Worm (Caenorhabditis elegans) whole organism, L2 larva: ENCODE measurements around the gene arv-1.
"Not testable (repeated sequence)": the region's sequence is repeated elsewhere in the genome, so short reads cannot be mapped to it uniquely, and the experiment has no call there.

Experiments used
- C34F6.9 ChIP-seq: fragments of 150-350 bp; optimal IDR thresholded peaks from 2 replicates; lab custom pipeline; 2014; ENCODE audit warnings: missing biosample characterization, missing genetic modification characterization
- F13H6.1 ChIP-seq: sonication (generic microtip); optimal IDR thresholded peaks from 2 replicates; lab custom pipeline; 2016; ENCODE audit warnings: missing genetic modification characterization, missing compliant biosample characterization
- R02D3.7 ChIP-seq: fragments of 150-350 bp; optimal IDR thresholded peaks from 2 replicates; lab custom pipeline; 2014; ENCODE audit warnings: missing biosample characterization, missing genetic modification characterization
- Y55F3AM.14 ChIP-seq: fragments of 200-800 bp; sonication (Bioruptor generic); optimal IDR thresholded peaks from 2 replicates; lab custom pipeline; 2018; ENCODE audit warnings: mild to moderate bottlenecking, missing genetic modification characterization, missing compliant biosample characterization
- ZK546.5 ChIP-seq: sonication (generic microtip); optimal IDR thresholded peaks from 2 replicates; lab custom pipeline; 2017; ENCODE audit warnings: missing biosample characterization, missing genetic modification characterization
- aly-2 ChIP-seq: fragments of 150-350 bp; optimal IDR thresholded peaks from 2 replicates; lab custom pipeline; 2014; ENCODE audit warnings: missing biosample characterization, missing genetic modification characterization
- ama-1 ChIP-seq: fragments of 150-350 bp; optimal IDR thresholded peaks from 2 replicates; lab custom pipeline; 2018; ENCODE audit warnings: inconsistent platforms
- blmp-1 ChIP-seq: sonication (generic microtip); optimal IDR thresholded peaks from 2 replicates; lab custom pipeline; 2017; ENCODE audit warnings: missing genetic modification characterization, mild to moderate bottlenecking, missing compliant biosample characterization, antibody characterized with exemption, moderate library complexity; ENCODE audit not compliant: insufficient read depth
- ceh-82 ChIP-seq: fragments of 150-350 bp; optimal IDR thresholded peaks from 2 replicates; lab custom pipeline; 2014; ENCODE audit warnings: missing biosample characterization, missing genetic modification characterization
- crh-2 ChIP-seq: sonication (generic microtip); optimal IDR thresholded peaks from 2 replicates; lab custom pipeline; 2017; ENCODE audit warnings: missing biosample characterization, missing genetic modification characterization
- dmd-4 ChIP-seq: sonication (generic microtip); optimal IDR thresholded peaks from 2 replicates; lab custom pipeline; 2017; ENCODE audit warnings: missing biosample characterization, missing genetic modification characterization
- egl-27 ChIP-seq: sonication (generic microtip); optimal IDR thresholded peaks from 3 replicates; lab custom pipeline; 2017; ENCODE audit warnings: missing biosample characterization, missing genetic modification reagents, missing genetic modification characterization
- gmeb-1 ChIP-seq: fragments of 150-350 bp; optimal IDR thresholded peaks from 2 replicates; lab custom pipeline; 2014; ENCODE audit warnings: missing biosample characterization, missing genetic modification characterization
- lin-39 ChIP-seq: fragments of 150-350 bp; optimal IDR thresholded peaks from 2 replicates; lab custom pipeline; 2014; ENCODE audit warnings: missing biosample characterization, missing genetic modification reagents, missing genetic modification characterization
- lsy-2 ChIP-seq, 2 experiments: fragments of 150-350 bp in 1 of 2; sonication (generic microtip) in 1 of 2; optimal IDR thresholded peaks; 2 replicates each; lab custom pipeline; 2014 to 2017; ENCODE audit warnings: missing biosample characterization in 2 of 2, missing genetic modification characterization in 2 of 2
- mdl-1 ChIP-seq, 2 experiments: fragments of 150-350 bp in 1 of 2; sonication (generic microtip) in 1 of 2; optimal IDR thresholded peaks; 2 replicates each; lab custom pipeline; 2017; ENCODE audit warnings: missing biosample characterization in 2 of 2, missing genetic modification characterization in 2 of 2
- nhr-10 ChIP-seq: sonication (generic microtip); optimal IDR thresholded peaks from 2 replicates; lab custom pipeline; 2017; ENCODE audit warnings: missing biosample characterization, missing genetic modification characterization
- nhr-12 ChIP-seq: fragments of 150-350 bp; optimal IDR thresholded peaks from 2 replicates; lab custom pipeline; 2014; ENCODE audit warnings: missing biosample characterization, missing genetic modification characterization
- nhr-129 ChIP-seq: fragments of 150-350 bp; optimal IDR thresholded peaks from 2 replicates; lab custom pipeline; 2014; ENCODE audit warnings: missing biosample characterization, missing genetic modification characterization
- nhr-21 ChIP-seq: fragments of 150-350 bp; optimal IDR thresholded peaks from 2 replicates; lab custom pipeline; 2014; ENCODE audit warnings: missing biosample characterization, missing genetic modification characterization
- nhr-23 ChIP-seq: fragments of 150-350 bp; optimal IDR thresholded peaks from 2 replicates; lab custom pipeline; 2014; ENCODE audit warnings: missing biosample characterization, missing genetic modification reagents, missing genetic modification characterization
- nhr-25 ChIP-seq: fragments of 150-350 bp; sonication (generic microtip); optimal IDR thresholded peaks from 3 replicates; lab custom pipeline; 2014; ENCODE audit warnings: missing biosample characterization, missing genetic modification characterization
- nhr-6 ChIP-seq: fragments of 150-350 bp; optimal IDR thresholded peaks from 2 replicates; lab custom pipeline; 2014; ENCODE audit warnings: missing biosample characterization, missing genetic modification characterization
- peb-1 ChIP-seq: fragments of 150-350 bp; optimal IDR thresholded peaks from 2 replicates; lab custom pipeline; 2014; ENCODE audit warnings: missing biosample characterization, missing genetic modification characterization
- skn-1 ChIP-seq: sonication (generic microtip); optimal IDR thresholded peaks from 2 replicates; lab custom pipeline; 2017; ENCODE audit warnings: missing biosample characterization, missing genetic modification characterization
- sma-3 ChIP-seq: sonication (generic microtip); optimal IDR thresholded peaks from 2 replicates; lab custom pipeline; 2016; ENCODE audit warnings: missing genetic modification reagents, missing genetic modification characterization, missing compliant biosample characterization
- snpc-4 ChIP-seq: fragments of 150-350 bp; optimal IDR thresholded peaks from 2 replicates; lab custom pipeline; 2014; ENCODE audit warnings: missing biosample characterization, missing genetic modification characterization
- unc-39 ChIP-seq: fragments of 150-350 bp; optimal IDR thresholded peaks from 2 replicates; lab custom pipeline; 2014; ENCODE audit warnings: missing biosample characterization, missing genetic modification characterization
- unc-62 ChIP-seq: fragments of 150-350 bp; optimal IDR thresholded peaks from 2 replicates; lab custom pipeline; 2014; ENCODE audit warnings: missing biosample characterization, missing genetic modification reagents, missing genetic modification characterization
- zag-1 ChIP-seq: fragments of 150-350 bp; optimal IDR thresholded peaks from 2 replicates; lab custom pipeline; 2014; ENCODE audit warnings: missing biosample characterization, missing genetic modification characterization
- ztf-1 ChIP-seq: fragments of 200-800 bp; sonication (Bioruptor generic); conservative IDR thresholded peaks from 2 replicates; pipeline ENCODE4 v1.3.6; 2022; ENCODE audit warnings: missing genetic modification characterization, missing compliant biosample characterization
- ztf-4 ChIP-seq: fragments of 150-350 bp; optimal IDR thresholded peaks from 2 replicates; lab custom pipeline; 2014; ENCODE audit warnings: missing biosample characterization, missing genetic modification characterization

The arv-1 gene

ce11 chrII:10247594-10248283, 47.1 kb upstream of the arv-1 start, which contains the start of gene nrde-2:
Gene nrde-2, minus strand, starts transcription at chrII:10247638.
- TF ChIP-seq nhr-129; ama-1 (lab: Kevin White, UChicago); ZK546.5 (tag; lab: Kevin White, UChicago): not testable (repeated sequence)

- TF ChIP-seq sma-3 (GFP tag; lab: Kevin White, UChicago) (no peak), nhr-12 (tag; lab: Kevin White, UChicago) (no peak), gmeb-1 (tag; lab: Kevin White, UChicago) (no peak), ztf-1 (GFP tag; lab: Robert Waterston, UW) (no peak), egl-27 (tag; lab: Kevin White, UChicago) (no peak), R02D3.7 (no peak)
- TF ChIP-seq, all 48 proteins: peak for 0
Observed at ce11 chrII:10247154-10247553, 46.5 kb upstream of the arv-1 start.

- TF ChIP-seq aly-2 (tag; lab: Kevin White, UChicago), result no peak
- TF ChIP-seq nhr-129, result no peak
- TF ChIP-seq zag-1, result no peak
- no peak for TF ChIP-seq dmd-4 (tag; lab: Kevin White, UChicago)
- no peak for TF ChIP-seq nhr-23 (tag; lab: Kevin White, UChicago)
- no peak for TF ChIP-seq peb-1 (tag; lab: Kevin White, UChicago)
- TF ChIP-seq skn-1 (tag; lab: Kevin White, UChicago), result no peak
- TF ChIP-seq lin-39 (tag; lab: Kevin White, UChicago), result no peak
- TF ChIP-seq nhr-6 (tag; lab: Kevin White, UChicago), result no peak
- TF ChIP-seq blmp-1 (tag; lab: Kevin White, UChicago), result no peak
- no peak for TF ChIP-seq F13H6.1 (tag; lab: Kevin White, UChicago)
- no peak for TF ChIP-seq mdl-1 (tag; optimal IDR thresholded peaks at IDR 0.05; lab: Kevin White, UChicago)
- TF ChIP-seq nhr-10 (tag; lab: Kevin White, UChicago), result no peak
- no peak for TF ChIP-seq ztf-4
- TF ChIP-seq Y55F3AM.14 (GFP tag; lab: Kevin White, UChicago), result no peak
Observed at ce11 chrII:10245612-10246011, 45.0 kb upstream of the arv-1 start.

- no peak for TF ChIP-seq lsy-2 (tag; optimal IDR thresholded peaks at IDR 0.05; lab: Kevin White, UChicago)
- no peak for TF ChIP-seq unc-62 (GFP tag; lab: Kevin White, UChicago)
- TF ChIP-seq unc-39 (tag; lab: Kevin White, UChicago), result no peak
- no peak for TF ChIP-seq R02D3.7
Observed at ce11 chrII:10242294-10242693, 41.7 kb upstream of the arv-1 start, which contains the start of gene mrps-14. Gene mrps-14, minus strand, starts transcription at chrII:10242490.

ce11 chrII:10239595-10239994, 39.0 kb upstream of the arv-1 start, which contains the start of gene mec-15:
Gene mec-15, minus strand, starts transcription at chrII:10239695.
- TF ChIP-seq nhr-25 (tag; lab: Kevin White, UChicago) (no peak), zag-1 (no peak), crh-2 (tag; lab: Kevin White, UChicago) (no peak), ceh-82 (no peak), egl-27 (tag; lab: Kevin White, UChicago) (no peak), nhr-129 (no peak), C34F6.9 (tag; lab: Kevin White, UChicago) (no peak), snpc-4 (tag; lab: Kevin White, UChicago) (no peak), sma-3 (GFP tag; lab: Kevin White, UChicago) (no peak)

- TF ChIP-seq ceh-82, result no peak
- no peak for TF ChIP-seq nhr-12 (tag; lab: Kevin White, UChicago)
- no peak for TF ChIP-seq nhr-21 (tag; lab: Kevin White, UChicago)
- no peak for TF ChIP-seq sma-3 (GFP tag; lab: Kevin White, UChicago)
- no peak for TF ChIP-seq nhr-10 (tag; lab: Kevin White, UChicago)
- no peak for TF ChIP-seq peb-1 (tag; lab: Kevin White, UChicago)
- TF ChIP-seq egl-27 (tag; lab: Kevin White, UChicago), result no peak
- no peak for TF ChIP-seq ZK546.5 (tag; lab: Kevin White, UChicago)
- TF ChIP-seq unc-62 (GFP tag; lab: Kevin White, UChicago), result no peak
Observed at ce11 chrII:10234398-10234797, 33.8 kb upstream of the arv-1 start, which contains the start of gene ubxn-5. Gene ubxn-5, minus strand, starts transcription at chrII:10234498.
